Fruit fly (Drosophila melanogaster) whole organism, embryonic: Measurements from ENCODE around the gene CG6153.
A peak's percentile ranks its signal among the peaks of the same experiment; 100 is the strongest.

Experiments used
- Bgb ChIP-seq: fragments of 200-800 bp; sonication (Bioruptor generic); IDR thresholded peaks from 2 replicates; pipeline ENCODE4 v1.3.6; 2022; ENCODE audit warnings: missing biosample characterization, missing genetic modification characterization; ENCODE audit not compliant: partially characterized antibody
- CG11723 ChIP-seq: fragments of 200-800 bp; sonication (Bioruptor generic); optimal IDR thresholded peaks from 2 replicates; lab custom pipeline; 2017; ENCODE audit warnings: missing biosample characterization, mild to moderate bottlenecking, missing genetic modification characterization
- CG1233 ChIP-seq: fragments of 200-800 bp; sonication (Bioruptor generic); optimal IDR thresholded peaks from 4 replicates; lab custom pipeline; 2018; ENCODE audit warnings: missing biosample characterization, mild to moderate bottlenecking, missing genetic modification characterization
- CG12659 ChIP-seq: fragments of 200-800 bp; sonication (Bioruptor generic); optimal IDR thresholded peaks from 3 replicates; lab custom pipeline; 2017; ENCODE audit warnings: mild to moderate bottlenecking, missing biosample characterization, missing genetic modification reagents, missing genetic modification characterization
- CG12744 ChIP-seq: fragments of 200-800 bp; sonication (Bioruptor generic); optimal IDR thresholded peaks from 2 replicates; lab custom pipeline; 2016; ENCODE audit warnings: missing biosample characterization, missing genetic modification characterization
- CG13775 ChIP-seq: fragments of 200-800 bp; sonication (Bioruptor generic); optimal IDR thresholded peaks from 3 replicates; lab custom pipeline; 2017; ENCODE audit warnings: missing biosample characterization, mild to moderate bottlenecking, missing genetic modification characterization
- CG1602 ChIP-seq: fragments of 200-800 bp; sonication (Bioruptor generic); optimal IDR thresholded peaks from 3 replicates; lab custom pipeline; 2016; ENCODE audit warnings: missing biosample characterization, missing genetic modification characterization
- CG17186 ChIP-seq: fragments of 200-800 bp; sonication (Bioruptor generic); optimal IDR thresholded peaks from 3 replicates; lab custom pipeline; 2017; ENCODE audit warnings: missing biosample characterization, missing genetic modification reagents, missing genetic modification characterization
- CG17612 ChIP-seq: fragments of 200-800 bp; sonication (Bioruptor generic); IDR thresholded peaks from 2 replicates; pipeline ENCODE4 v1.3.6; 2022; ENCODE audit warnings: missing biosample characterization, missing genetic modification characterization
- CG1792 ChIP-seq: fragments of 200-800 bp; sonication (Bioruptor generic); optimal IDR thresholded peaks from 2 replicates; lab custom pipeline; 2016; ENCODE audit warnings: missing biosample characterization, missing genetic modification characterization
- CG2116 ChIP-seq: fragments of 200-800 bp; sonication (Bioruptor generic); optimal IDR thresholded peaks from 3 replicates; lab custom pipeline; 2018; ENCODE audit warnings: missing biosample characterization, mild to moderate bottlenecking, missing genetic modification characterization
- CG3065 ChIP-seq: fragments of 200-800 bp; sonication (Bioruptor generic); optimal IDR thresholded peaks from 2 replicates; lab custom pipeline; 2016; ENCODE audit warnings: missing biosample characterization, missing genetic modification characterization
- CG31388 ChIP-seq: fragments of 200-800 bp; sonication (Bioruptor generic); optimal IDR thresholded peaks from 2 replicates; lab custom pipeline; 2016; ENCODE audit warnings: missing biosample characterization, missing genetic modification characterization
- CG32532 ChIP-seq: fragments of 200-800 bp; sonication (Bioruptor generic); IDR thresholded peaks from 2 replicates; pipeline ENCODE4 v1.3.6; 2022; ENCODE audit warnings: missing biosample characterization, missing genetic modification characterization
- CG4404 ChIP-seq: fragments of 200-800 bp; sonication (Bioruptor generic); IDR thresholded peaks from 2 replicates; pipeline ENCODE4 v1.3.6; 2022; ENCODE audit warnings: missing biosample characterization, missing genetic modification characterization
- CG7372 ChIP-seq: fragments of 200-800 bp; sonication (Bioruptor generic); IDR thresholded peaks from 2 replicates; pipeline ENCODE4 v1.3.6; 2022; ENCODE audit warnings: missing biosample characterization, missing genetic modification characterization
- CG7786 ChIP-seq: fragments of 200-800 bp; sonication (Bioruptor generic); optimal IDR thresholded peaks from 2 replicates; lab custom pipeline; 2016; ENCODE audit warnings: missing biosample characterization, missing genetic modification characterization
- CG9876 ChIP-seq: fragments of 200-800 bp; sonication (Bioruptor generic); optimal IDR thresholded peaks from 2 replicates; lab custom pipeline; 2016; ENCODE audit warnings: missing biosample characterization, missing genetic modification characterization
- Chrac-16 ChIP-seq: fragments of 200-800 bp; sonication (Bioruptor generic); optimal IDR thresholded peaks from 3 replicates; lab custom pipeline; 2016; ENCODE audit warnings: missing biosample characterization, missing genetic modification characterization
- CkIIα-i1 ChIP-seq: fragments of 200-800 bp; sonication (Bioruptor generic); IDR thresholded peaks from 2 replicates; pipeline ENCODE4 v1.3.6; 2022; ENCODE audit warnings: missing biosample characterization, missing genetic modification characterization
- Ets97D ChIP-seq: fragments of 200-800 bp; sonication (Bioruptor generic); optimal IDR thresholded peaks from 3 replicates; lab custom pipeline; 2016; ENCODE audit warnings: missing biosample characterization, missing genetic modification characterization
- Kr ChIP-seq: fragments of 200-800 bp; sonication (Bioruptor generic); optimal IDR thresholded peaks from 2 replicates; lab custom pipeline; 2017; ENCODE audit warnings: missing biosample characterization, mild to moderate bottlenecking, missing genetic modification characterization
- Lhr ChIP-seq: fragments of 200-800 bp; sonication (Bioruptor generic); optimal IDR thresholded peaks from 3 replicates; lab custom pipeline; 2017; ENCODE audit warnings: mild to moderate bottlenecking, missing biosample characterization, missing genetic modification reagents, missing genetic modification characterization
- Med ChIP-seq: fragments of 200-800 bp; sonication (Bioruptor generic); peaks from one replicate; lab custom pipeline; 2016; ENCODE audit warnings: missing biosample characterization, missing genetic modification characterization, mild to moderate bottlenecking, inconsistent platforms, moderate library complexity
- Sox102F ChIP-seq: fragments of 200-800 bp; sonication (Bioruptor generic); optimal IDR thresholded peaks from 2 replicates; lab custom pipeline; 2018; ENCODE audit warnings: missing biosample characterization, mild to moderate bottlenecking, missing genetic modification characterization, moderate library complexity
- Spps ChIP-seq: fragments of 200-800 bp; sonication (Bioruptor generic); optimal IDR thresholded peaks from 2 replicates; lab custom pipeline; 2018; ENCODE audit warnings: missing biosample characterization, mild to moderate bottlenecking, missing genetic modification characterization
- Taf1 ChIP-seq: fragments of 200-800 bp; sonication (Bioruptor generic); IDR thresholded peaks from 2 replicates; pipeline ENCODE4 v1.3.6; 2022; ENCODE audit warnings: missing biosample characterization, missing genetic modification characterization
- Trl ChIP-seq, 3 experiments: fragments of >200 bp in 2 of 3; fragments of 200-800 bp in 1 of 3; sonication (Bioruptor generic) in 1 of 3; optimal IDR thresholded peaks; 2 replicates in 1 of 3; 3 replicates in 2 of 3; lab custom pipeline; 2016 to 2017; ENCODE audit warnings: missing biosample characterization in 1 of 3, missing genetic modification characterization in 1 of 3
- Xrp1 ChIP-seq: fragments of 200-800 bp; sonication (Bioruptor generic); IDR thresholded peaks from 2 replicates; pipeline ENCODE4 v1.3.6; 2022; ENCODE audit warnings: missing biosample characterization, missing genetic modification characterization
- bsh ChIP-seq, 2 experiments: fragments of 200-800 bp; sonication (Bioruptor generic); optimal IDR thresholded peaks; 2 replicates each; lab custom pipeline; 2017 to 2018; ENCODE audit warnings: mild to moderate bottlenecking in 2 of 2, missing biosample characterization in 2 of 2, missing genetic modification characterization in 2 of 2, moderate library complexity in 1 of 2
- caup ChIP-seq: fragments of 200-800 bp; sonication (Bioruptor generic); optimal IDR thresholded peaks from 3 replicates; lab custom pipeline; 2017; ENCODE audit warnings: missing biosample characterization, mild to moderate bottlenecking, missing genetic modification characterization, moderate library complexity; ENCODE audit not compliant: severe bottlenecking
- chinmo ChIP-seq: fragments of 200-800 bp; sonication (Bioruptor generic); IDR thresholded peaks from 4 replicates; pipeline ENCODE4 v1.3.6; 2022; ENCODE audit warnings: missing biosample characterization, missing genetic modification characterization; ENCODE audit not compliant: partially characterized antibody
- corto ChIP-seq: fragments of 200-800 bp; sonication (Bioruptor generic); optimal IDR thresholded peaks from 2 replicates; lab custom pipeline; 2016; ENCODE audit warnings: missing biosample characterization, mild to moderate bottlenecking, missing genetic modification characterization, moderate library complexity
- cwo ChIP-seq: fragments of 200-800 bp; sonication (Bioruptor generic); optimal IDR thresholded peaks from 3 replicates; lab custom pipeline; 2017; ENCODE audit warnings: missing biosample characterization, missing genetic modification characterization, mild to moderate bottlenecking, moderate library complexity, missing genetic modification reagents
- dimm ChIP-seq: fragments of 200-800 bp; sonication (Bioruptor generic); IDR thresholded peaks from 2 replicates; pipeline ENCODE4 v1.3.6; 2022; ENCODE audit warnings: missing biosample characterization, missing genetic modification characterization
- ewg ChIP-seq: fragments of 200-800 bp; sonication (Bioruptor generic); optimal IDR thresholded peaks from 3 replicates; lab custom pipeline; 2017; ENCODE audit warnings: mild to moderate bottlenecking, missing biosample characterization, missing genetic modification reagents, missing genetic modification characterization
- exex ChIP-seq: fragments of 200-800 bp; sonication (Bioruptor generic); optimal IDR thresholded peaks from 4 replicates; lab custom pipeline; 2018; ENCODE audit warnings: missing biosample characterization, mild to moderate bottlenecking, missing genetic modification characterization, moderate library complexity
- ftz-f1 ChIP-seq: fragments of 200-800 bp; sonication (Bioruptor generic); optimal IDR thresholded peaks from 2 replicates; lab custom pipeline; 2016; ENCODE audit warnings: missing biosample characterization, missing genetic modification characterization
- gfzf ChIP-seq: fragments of 200-800 bp; sonication (Bioruptor generic); optimal IDR thresholded peaks from 2 replicates; lab custom pipeline; 2016; ENCODE audit warnings: missing biosample characterization, mild to moderate bottlenecking, missing genetic modification characterization, moderate library complexity
- her ChIP-seq: fragments of 200-800 bp; sonication (Bioruptor generic); optimal IDR thresholded peaks from 2 replicates; lab custom pipeline; 2016; ENCODE audit warnings: missing biosample characterization, missing genetic modification characterization
- jigr1 ChIP-seq: fragments of 200-800 bp; sonication (Bioruptor generic); IDR thresholded peaks from 3 replicates; pipeline ENCODE4 v1.3.6; 2022; ENCODE audit warnings: missing biosample characterization, missing genetic modification characterization
- kni ChIP-seq: fragments of 200-800 bp; sonication (Bioruptor generic); optimal IDR thresholded peaks from 3 replicates; lab custom pipeline; 2017; ENCODE audit warnings: mild to moderate bottlenecking, missing biosample characterization, missing genetic modification reagents, missing genetic modification characterization
- luna ChIP-seq: fragments of 200-800 bp; sonication (Bioruptor generic); optimal IDR thresholded peaks from 2 replicates; lab custom pipeline; 2016; ENCODE audit warnings: missing biosample characterization, missing genetic modification characterization
- nom ChIP-seq: fragments of 200-800 bp; sonication (Bioruptor generic); optimal IDR thresholded peaks from 2 replicates; lab custom pipeline; 2017; ENCODE audit warnings: missing biosample characterization, missing genetic modification characterization, mild to moderate bottlenecking, moderate library complexity, missing genetic modification reagents
- row ChIP-seq: fragments of 200-800 bp; sonication (Bioruptor generic); IDR thresholded peaks from 3 replicates; pipeline ENCODE4 v1.3.6; 2022; ENCODE audit warnings: missing biosample characterization, missing genetic modification characterization
- sim ChIP-seq: fragments of 200-800 bp; sonication (Bioruptor generic); IDR thresholded peaks from 2 replicates; pipeline ENCODE4 v1.3.6; 2022; ENCODE audit warnings: missing biosample characterization, missing genetic modification characterization
- sug ChIP-seq: fragments of 200-800 bp; optimal IDR thresholded peaks from 2 replicates; lab custom pipeline; 2019; ENCODE audit warnings: missing biosample characterization, mild to moderate bottlenecking, missing genetic modification characterization, moderate library complexity

CG6153 gene

DNA sequence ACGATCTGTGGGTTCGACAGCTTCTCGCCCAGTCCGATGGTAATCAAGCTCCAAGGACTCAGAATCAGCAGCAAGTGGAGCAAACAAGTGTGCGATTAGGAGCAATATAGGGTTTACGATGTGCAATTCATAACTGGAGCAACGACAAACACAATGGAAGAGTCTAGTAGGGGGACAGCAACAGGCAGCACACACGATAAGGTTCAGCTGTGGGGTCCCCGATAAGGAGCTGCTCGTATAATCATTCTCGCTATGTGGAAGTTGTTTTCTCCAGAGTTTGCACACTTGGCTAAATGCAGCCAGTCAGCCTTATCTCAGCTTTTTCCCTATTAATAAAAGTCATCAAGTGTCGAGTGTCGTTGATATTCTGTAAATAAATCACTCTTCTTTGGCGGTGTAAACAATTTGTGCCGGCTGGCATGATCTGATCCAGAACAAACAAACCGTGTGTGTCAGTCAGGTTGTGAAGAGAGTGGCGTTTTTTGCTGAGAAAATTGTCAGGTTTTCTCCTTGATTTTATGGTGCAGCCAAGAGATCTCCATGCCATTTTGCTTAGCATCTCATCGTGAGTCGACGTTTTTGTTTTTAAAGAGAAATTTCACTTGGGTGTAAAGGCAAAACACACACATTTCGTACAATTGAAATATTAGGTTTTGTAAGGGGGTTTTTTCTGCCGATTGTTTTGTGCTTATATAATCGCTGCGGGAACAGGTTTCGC lies 27.1 kb downstream of the CG6153 start (continued):
- no peak for TF ChIP-seq Bgb (GFP tag; lab: Robert Waterston, UW)
- no peak for TF ChIP-seq CG13775 (GFP tag; lab: Kevin White, UChicago)
- peak in 1 of 2 experiments; percentile 18 for TF ChIP-seq bsh (GFP tag; optimal IDR thresholded peaks at IDR 0.05; lab: Kevin White, UChicago)
- no peak for TF ChIP-seq CG31388 (GFP tag; lab: Kevin White, UChicago)
- no peak for TF ChIP-seq Xrp1 (GFP tag; lab: Robert Waterston, UW)
- TF ChIP-seq corto (GFP tag; lab: Kevin White, UChicago), result peak; percentile 1
- no peak for TF ChIP-seq Sox102F (GFP tag; lab: Kevin White, UChicago)
- TF ChIP-seq luna (GFP tag; lab: Kevin White, UChicago), result no peak
- peak; percentile 9 for TF ChIP-seq ftz-f1
- peak; percentile 6 for TF ChIP-seq cwo (GFP tag; lab: Kevin White, UChicago)
- no peak for TF ChIP-seq Kr (GFP tag; lab: Kevin White, UChicago)
- TF ChIP-seq kni, result no peak
- TF ChIP-seq sim (GFP tag; lab: Robert Waterston, UW), result no peak
- TF ChIP-seq Taf1 (GFP tag; lab: Robert Waterston, UW), result no peak
- TF ChIP-seq CG1233, result no peak
- no peak for TF ChIP-seq CG12744
- TF ChIP-seq Med, result peak; percentile 73
- TF ChIP-seq ewg (GFP tag; lab: Kevin White, UChicago), result no peak
- TF ChIP-seq CG1602 (GFP tag; lab: Kevin White, UChicago), result no peak
- no peak for TF ChIP-seq CG11723
- TF ChIP-seq CG4404 (GFP tag; lab: Robert Waterston, UW), result no peak
- no peak for TF ChIP-seq dimm (GFP tag; lab: Robert Waterston, UW)
- TF ChIP-seq exex (tag; lab: Kevin White, UChicago), result peak; percentile 64
- TF ChIP-seq CG7372 (GFP tag; lab: Robert Waterston, UW), result no peak
- peak; percentile 23 for TF ChIP-seq nom (GFP tag; lab: Kevin White, UChicago)
- no peak for TF ChIP-seq chinmo (GFP tag; lab: Robert Waterston, UW)
- TF ChIP-seq sug, result peak; percentile 81
- no peak for TF ChIP-seq CkIIα-i1
- TF ChIP-seq row (GFP tag; lab: Robert Waterston, UW), result no peak
- TF ChIP-seq CG17186 (GFP tag; lab: Kevin White, UChicago), result no peak
- TF ChIP-seq CG7786 (GFP tag; lab: Kevin White, UChicago), result no peak

- TF ChIP-seq Spps, result no peak
- TF ChIP-seq CG32532 (GFP tag; lab: Robert Waterston, UW), result peak; percentile 81
- no peak for TF ChIP-seq CG1602 (GFP tag; lab: Kevin White, UChicago)
- TF ChIP-seq CG9876 (GFP tag; lab: Kevin White, UChicago), result no peak
- 0 out of 2 replicates have a peak, but pooled peaks have one; percentile 9 for TF ChIP-seq CG17612
- TF ChIP-seq Lhr (GFP tag; lab: Kevin White, UChicago), result no peak
- TF ChIP-seq Ets97D (GFP tag; lab: Kevin White, UChicago), result no peak
- peak; percentile 53 for TF ChIP-seq caup
- TF ChIP-seq Trl (optimal IDR thresholded peaks at IDR 0.05; lab: Kevin White, UChicago), result peak in 1 of 2 experiments; percentile 3
- TF ChIP-seq Trl (GFP tag; optimal IDR thresholded peaks at IDR 0.05; lab: Kevin White, UChicago), result no peak
- no peak for TF ChIP-seq CG3065 (GFP tag; lab: Kevin White, UChicago)
- TF ChIP-seq CG1792 (GFP tag; lab: Kevin White, UChicago), result no peak
- TF ChIP-seq her (GFP tag; lab: Kevin White, UChicago), result no peak
- no peak for TF ChIP-seq CG2116
- no peak for TF ChIP-seq Chrac-16 (GFP tag; lab: Kevin White, UChicago)
- peak; percentile 28 for TF ChIP-seq CG12659 (GFP tag; lab: Kevin White, UChicago)
- TF ChIP-seq jigr1 (GFP tag; lab: Robert Waterston, UW), result no peak
- TF ChIP-seq gfzf (GFP tag; lab: Kevin White, UChicago), result no peak
- TF ChIP-seq corto (GFP tag; lab: Kevin White, UChicago), result no peak
Observed at dm6 chr2L:12720430-12721396, 27.9 kb downstream of the CG6153 start.
